Fruit fly (Drosophila melanogaster): ENCODE data around the gene CG12713.

CG12713 gene

DNA sequence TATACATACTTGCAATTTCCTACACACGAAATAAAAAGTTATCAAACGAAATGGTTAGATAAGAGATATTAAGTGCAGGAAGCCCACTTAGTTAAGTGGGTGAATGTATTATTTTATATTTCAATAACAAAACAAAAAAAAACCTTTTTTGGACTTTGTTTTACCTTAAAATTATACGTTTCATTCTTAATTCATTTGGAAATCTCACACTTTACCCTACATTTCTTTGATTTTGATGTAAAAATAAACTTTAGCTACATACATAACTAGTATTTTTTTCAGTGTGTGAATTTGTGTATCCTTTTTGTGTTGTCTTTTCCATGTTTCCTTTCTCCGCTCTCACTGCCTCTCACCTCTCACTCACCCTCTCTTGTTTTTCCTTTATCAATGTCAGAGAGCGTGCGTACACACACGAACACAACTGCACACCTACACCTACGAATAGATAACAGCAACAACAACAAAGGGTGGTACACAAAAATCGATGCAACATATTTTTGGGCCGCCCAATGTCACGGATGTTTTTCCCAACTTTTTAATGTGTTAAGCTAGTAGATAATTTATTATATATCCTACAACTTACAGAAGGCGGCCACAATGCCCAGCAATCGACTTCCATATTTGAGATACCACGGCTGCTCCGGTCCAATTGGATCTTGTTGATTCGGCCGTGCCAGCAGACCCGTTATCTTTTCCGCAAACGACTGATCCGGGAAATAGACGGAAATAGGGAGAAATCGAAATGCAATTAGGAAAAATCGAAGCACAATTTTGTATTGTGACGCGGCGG lies 16.7 kb upstream of the CG12713 start (continued):
- TF ChIP-seq CG3726 (GFP tag; IDR thresholded peaks at IDR 0.05): no peak
- peak; percentile 46 for TF ChIP-seq CG13624 (GFP tag; optimal IDR thresholded peaks at IDR 0.05)
- no peak for TF ChIP-seq CG15514 (GFP tag; optimal IDR thresholded peaks at IDR 0.05)
- TF ChIP-seq CrebB (tag; optimal IDR thresholded peaks at IDR 0.05): peak; percentile 58
- peak; percentile 65 for TF ChIP-seq CG14710 (tag; optimal IDR thresholded peaks at IDR 0.05)
- peak; percentile 38 for TF ChIP-seq CG8944 (GFP tag; optimal IDR thresholded peaks at IDR 0.05)
- peak; percentile 49; the same call in 1 of the 2 replicates for TF ChIP-seq E2f2 (GFP tag; IDR thresholded peaks at IDR 0.05)
- peak; percentile 67 for TF ChIP-seq Camta (GFP tag; optimal IDR thresholded peaks at IDR 0.05)
- no peak for TF ChIP-seq Hr78 (GFP tag; optimal IDR thresholded peaks at IDR 0.05)
- TF ChIP-seq grau (tag; optimal IDR thresholded peaks at IDR 0.05): peak; percentile 75
- TF ChIP-seq Trl (optimal IDR thresholded peaks at IDR 0.05): peak; percentile 86 to 93
- TF ChIP-seq Trl (GFP tag; optimal IDR thresholded peaks at IDR 0.05): peak; percentile 58
- peak; percentile 53 for TF ChIP-seq CG4820 (GFP tag; optimal IDR thresholded peaks at IDR 0.05)
- TF ChIP-seq CG43689 (GFP tag; IDR thresholded peaks at IDR 0.05): no peak
- no peak for TF ChIP-seq Gug (GFP tag; IDR thresholded peaks at IDR 0.05)
- TF ChIP-seq CG6765 (GFP tag; optimal IDR thresholded peaks at IDR 0.05): peak; percentile 59
- TF ChIP-seq CG17568 (GFP tag; optimal IDR thresholded peaks at IDR 0.05): peak; percentile 57
- TF ChIP-seq CG5245 (GFP tag; optimal IDR thresholded peaks at IDR 0.05): peak; percentile 14
- 0 out of 2 replicates have a peak, but pooled peaks have one; percentile 16 for TF ChIP-seq danr (GFP tag; IDR thresholded peaks at IDR 0.05)
- TF ChIP-seq Dbx (GFP tag; IDR thresholded peaks at IDR 0.05): peak; percentile 82; the same call in 2 of the 3 replicates
- peak; percentile 79 for TF ChIP-seq cwo (GFP tag; optimal IDR thresholded peaks at IDR 0.05)
- no peak for TF ChIP-seq CG1024 (GFP tag; IDR thresholded peaks at IDR 0.05)
- TF ChIP-seq CHES-1-like (GFP tag; optimal IDR thresholded peaks at IDR 0.05): peak; percentile 53
- 0 out of 2 replicates have a peak, but pooled peaks have one; percentile 6 for TF ChIP-seq CG11696 (GFP tag; IDR thresholded peaks at IDR 0.05)
- peak; percentile 44 for TF ChIP-seq gcm2 (GFP tag; optimal IDR thresholded peaks at IDR 0.05)
- peak; percentile 21 for TF ChIP-seq Dip3 (GFP tag; optimal IDR thresholded peaks at IDR 0.05)
- peak; percentile 48 for TF ChIP-seq CG3407 (GFP tag; optimal IDR thresholded peaks at IDR 0.05)
- peak; percentile 15 for TF ChIP-seq btn (GFP tag; optimal IDR thresholded peaks at IDR 0.05)
- no peak for TF ChIP-seq MTF-1 (GFP tag; optimal IDR thresholded peaks at IDR 0.05; ENCODE audit: borderline replicate concordance)
- peak; percentile 79 for TF ChIP-seq Hsf (GFP tag; optimal IDR thresholded peaks at IDR 0.05)
- no peak for TF ChIP-seq toy (GFP tag; IDR thresholded peaks at IDR 0.05)
- 0 out of 2 replicates have a peak, but pooled peaks have one; percentile 25 for TF ChIP-seq CG3847 (GFP tag; IDR thresholded peaks at IDR 0.05)
- TF ChIP-seq jing (GFP tag; optimal IDR thresholded peaks at IDR 0.05): peak; percentile 16
- TF ChIP-seq Aef1 (GFP tag; IDR thresholded peaks at IDR 0.05): peak; percentile 46
- peak; percentile 73 for TF ChIP-seq CG18262 (tag; optimal IDR thresholded peaks at IDR 0.05)
- no peak for TF ChIP-seq CG9797 (GFP tag; optimal IDR thresholded peaks at IDR 0.05)
- peak; percentile 11 for TF ChIP-seq CG1233 (GFP tag; optimal IDR thresholded peaks at IDR 0.05)
- peak; percentile 40 for TF ChIP-seq CG16815 (GFP tag; optimal IDR thresholded peaks at IDR 0.05)
- peak; percentile 3 for TF ChIP-seq slp2 (GFP tag; optimal IDR thresholded peaks at IDR 0.05)
- peak; percentile 12; the same call in 1 of the 2 replicates for TF ChIP-seq sim (GFP tag; IDR thresholded peaks at IDR 0.05)
- peak; percentile 42 for TF ChIP-seq fd3F (GFP tag; optimal IDR thresholded peaks at IDR 0.05)
- no peak; the same call in 1 of the 2 replicates for TF ChIP-seq MBD-R2 (GFP tag; IDR thresholded peaks at IDR 0.05)
- TF ChIP-seq CG7556 (GFP tag; optimal IDR thresholded peaks at IDR 0.05): peak; percentile 88
- peak; percentile 46 for TF ChIP-seq CG10654 (GFP tag; optimal IDR thresholded peaks at IDR 0.05)
- peak; percentile 64 for TF ChIP-seq CG6854 (GFP tag; optimal IDR thresholded peaks at IDR 0.05)
- TF ChIP-seq grn (GFP tag; optimal IDR thresholded peaks at IDR 0.05): no peak
- peak; percentile 88 for TF ChIP-seq CG2120 (GFP tag; optimal IDR thresholded peaks at IDR 0.05)
- no peak for TF ChIP-seq CG4282 (GFP tag; optimal IDR thresholded peaks at IDR 0.05)
- no peak for TF ChIP-seq CG10274 (GFP tag; optimal IDR thresholded peaks at IDR 0.05)
- peak; percentile 54 for TF ChIP-seq lilli (GFP tag; optimal IDR thresholded peaks at IDR 0.05)

All from whole organism, embryonic.